Worm (Caenorhabditis elegans): ENCODE measurements around the gene gdh-1.
A peak's percentile ranks its signal among the peaks of the same experiment; 100 is the strongest.

Gene gdh-1

ce11 chrIV:11915768-11916453, 37.1 kb upstream of the gdh-1 start, which contains the start of gene ZK822.9 (continued):
- TF ChIP-seq hlh-4 (tag; optimal IDR thresholded peaks at IDR 0.05), result no peak
- TF ChIP-seq nhr-237 (tag; optimal IDR thresholded peaks at IDR 0.05), result no peak
- TF ChIP-seq swsn-7 (tag; optimal IDR thresholded peaks at IDR 0.05), result no peak
- TF ChIP-seq blmp-1 (tag; optimal IDR thresholded peaks at IDR 0.05), result no peak
- TF ChIP-seq C34B4.2 (tag; optimal IDR thresholded peaks at IDR 0.05), result no peak
- no peak for TF ChIP-seq nhr-12 (tag; optimal IDR thresholded peaks at IDR 0.05)
- TF ChIP-seq skn-1 (tag; optimal IDR thresholded peaks at IDR 0.05), result no peak
- TF ChIP-seq lin-15B (tag; optimal IDR thresholded peaks at IDR 0.05), result no peak
- TF ChIP-seq unc-130 (tag; optimal IDR thresholded peaks at IDR 0.05), result no peak
- TF ChIP-seq hlh-17 (GFP tag; optimal IDR thresholded peaks at IDR 0.05; ENCODE audit: borderline replicate concordance), result no peak
- no peak for TF ChIP-seq nhr-77 (tag; optimal IDR thresholded peaks at IDR 0.05)
- TF ChIP-seq ces-1 (GFP tag; optimal IDR thresholded peaks at IDR 0.05), result no peak
- TF ChIP-seq vab-15 (tag; optimal IDR thresholded peaks at IDR 0.05), result no peak
- no peak for TF ChIP-seq fkh-10 (GFP tag; optimal IDR thresholded peaks at IDR 0.05)
- no peak for TF ChIP-seq efl-3 (GFP tag; optimal IDR thresholded peaks at IDR 0.05)
- no peak for TF ChIP-seq ets-5 (GFP tag; IDR thresholded peaks at IDR 0.05)
- no peak for TF ChIP-seq ceh-82 (tag; optimal IDR thresholded peaks at IDR 0.05)
- TF ChIP-seq nhr-20 (tag; optimal IDR thresholded peaks at IDR 0.05), result peak; percentile 38
- TF ChIP-seq tlp-1 (tag; optimal IDR thresholded peaks at IDR 0.05), result no peak
- TF ChIP-seq lin-14 (GFP tag; optimal IDR thresholded peaks at IDR 0.05), result peak; percentile 6
- TF ChIP-seq mef-2 (tag; optimal IDR thresholded peaks at IDR 0.05), result no peak
- TF ChIP-seq sptf-1 (tag; optimal IDR thresholded peaks at IDR 0.05), result no peak
- TF ChIP-seq ceh-90 (tag; optimal IDR thresholded peaks at IDR 0.05), result no peak
- no peak for TF ChIP-seq nhr-84 (tag; optimal IDR thresholded peaks at IDR 0.05)
- no peak for TF ChIP-seq snpc-4 (tag; optimal IDR thresholded peaks at IDR 0.05)
- TF ChIP-seq lsy-2 (tag; optimal IDR thresholded peaks at IDR 0.05), result no peak
- TF ChIP-seq mdl-1 (tag; optimal IDR thresholded peaks at IDR 0.05), result no peak
- no peak for TF ChIP-seq ceh-88 (GFP tag; IDR thresholded peaks at IDR 0.05)
- TF ChIP-seq hpl-2 (GFP tag; optimal IDR thresholded peaks at IDR 0.05), result no peak
- TF ChIP-seq aha-1 (tag; optimal IDR thresholded peaks at IDR 0.05), result no peak
- no peak for TF ChIP-seq sox-4 (tag; optimal IDR thresholded peaks at IDR 0.05)
- no peak for TF ChIP-seq nhr-47 (tag; optimal IDR thresholded peaks at IDR 0.05)
- TF ChIP-seq lir-3 (tag; optimal IDR thresholded peaks at IDR 0.05; ENCODE audit: poor library complexity), result no peak
- no peak for TF ChIP-seq efl-1 (optimal IDR thresholded peaks at IDR 0.05)
- TF ChIP-seq efl-1 (GFP tag; optimal IDR thresholded peaks at IDR 0.05 in 1 of 2), result no peak
- no peak for TF ChIP-seq dsc-1 (tag; optimal IDR thresholded peaks at IDR 0.05)
- TF ChIP-seq nhr-90 (tag; optimal IDR thresholded peaks at IDR 0.05; ENCODE audit: poor library complexity), result peak; percentile 5
- no peak for TF ChIP-seq tbx-2 (tag; optimal IDR thresholded peaks at IDR 0.05)

- TF ChIP-seq nhr-71 (tag; optimal IDR thresholded peaks at IDR 0.05) (peak; percentile 28), nhr-85 (tag) (peak; percentile 55), nhr-20 (tag; optimal IDR thresholded peaks at IDR 0.05) (peak; percentile 35), elt-2 (tag; optimal IDR thresholded peaks at IDR 0.05) (peak; percentile 61), C16A3.4 (tag; optimal IDR thresholded peaks at IDR 0.05) (peak; percentile 9), fos-1 (tag; optimal IDR thresholded peaks at IDR 0.05) (no peak)
Observed at ce11 chrIV:11916907-11917306, 36.1 kb upstream of the gdh-1 start, which contains the start of gene ZK822.10. ZK822.10 (plus strand) TSS chrIV:11917137.

All from whole organism, L1 larva.